Fruit fly (Drosophila melanogaster) whole organism, embryonic: ENCODE measurements around the gene CG12814.
A peak's percentile ranks its signal among the peaks of the same experiment; 100 is the strongest.

Source experiments
- Abd-B ChIP-seq: fragments of 200-800 bp; sonication (Bioruptor generic); optimal IDR thresholded peaks from 2 replicates; lab custom pipeline; 2018; ENCODE audit warnings: missing biosample characterization, mild to moderate bottlenecking, missing genetic modification characterization, moderate library complexity
- Bgb ChIP-seq: fragments of 200-800 bp; sonication (Bioruptor generic); IDR thresholded peaks from 2 replicates; pipeline ENCODE4 v1.3.6; 2022; ENCODE audit warnings: missing biosample characterization, missing genetic modification characterization; ENCODE audit not compliant: partially characterized antibody
- CG10431 ChIP-seq: fragments of 200-800 bp; sonication (Bioruptor generic); optimal IDR thresholded peaks from 3 replicates; lab custom pipeline; 2018; ENCODE audit warnings: missing biosample characterization, mild to moderate bottlenecking, missing genetic modification characterization
- CG11247 ChIP-seq: fragments of 200-800 bp; sonication (Bioruptor generic); IDR thresholded peaks from 2 replicates; pipeline ENCODE4 v1.3.6; 2022; ENCODE audit warnings: missing biosample characterization, missing genetic modification characterization
- CG11560 ChIP-seq: fragments of 200-800 bp; sonication (Bioruptor generic); IDR thresholded peaks from 3 replicates; pipeline ENCODE4 v1.3.6; 2022; ENCODE audit warnings: missing biosample characterization, missing genetic modification characterization
- CG11696 ChIP-seq: fragments of 200-800 bp; sonication (Bioruptor generic); IDR thresholded peaks from 2 replicates; pipeline ENCODE4 v1.3.6; 2022; ENCODE audit warnings: missing biosample characterization, missing genetic modification characterization
- CG12391 ChIP-seq: fragments of 200-800 bp; sonication (Bioruptor generic); optimal IDR thresholded peaks from 3 replicates; lab custom pipeline; 2018; ENCODE audit warnings: missing biosample characterization, mild to moderate bottlenecking, missing genetic modification characterization, moderate library complexity
- CG15073 ChIP-seq: fragments of 200-800 bp; sonication (Bioruptor generic); optimal IDR thresholded peaks from 2 replicates; lab custom pipeline; 2016; ENCODE audit warnings: missing biosample characterization, missing genetic modification characterization
- CG1529 ChIP-seq: fragments of 200-800 bp; sonication (Bioruptor generic); optimal IDR thresholded peaks from 3 replicates; lab custom pipeline; 2018; ENCODE audit warnings: missing biosample characterization, missing genetic modification characterization
- CG1602 ChIP-seq: fragments of 200-800 bp; sonication (Bioruptor generic); optimal IDR thresholded peaks from 3 replicates; lab custom pipeline; 2016; ENCODE audit warnings: missing biosample characterization, missing genetic modification characterization
- CG17802 ChIP-seq: fragments of 200-800 bp; sonication (Bioruptor generic); optimal IDR thresholded peaks from 2 replicates; lab custom pipeline; 2018; ENCODE audit warnings: missing biosample characterization, mild to moderate bottlenecking, missing genetic modification characterization, moderate library complexity
- CG18476 ChIP-seq: fragments of 200-800 bp; sonication (Bioruptor generic); optimal IDR thresholded peaks from 2 replicates; lab custom pipeline; 2016; ENCODE audit warnings: missing biosample characterization, mild to moderate bottlenecking, missing genetic modification characterization
- CG2116 ChIP-seq: fragments of 200-800 bp; sonication (Bioruptor generic); optimal IDR thresholded peaks from 3 replicates; lab custom pipeline; 2018; ENCODE audit warnings: missing biosample characterization, mild to moderate bottlenecking, missing genetic modification characterization
- CG2120 ChIP-seq: fragments of 200-800 bp; sonication (Bioruptor generic); optimal IDR thresholded peaks from 3 replicates; lab custom pipeline; 2016; ENCODE audit warnings: missing biosample characterization, missing genetic modification characterization
- CG31365 ChIP-seq: fragments of 200-800 bp; sonication (Bioruptor generic); optimal IDR thresholded peaks from 2 replicates; lab custom pipeline; 2018; ENCODE audit warnings: missing biosample characterization, mild to moderate bottlenecking, missing genetic modification characterization
- CG4820 ChIP-seq: fragments of 200-800 bp; sonication (Bioruptor generic); optimal IDR thresholded peaks from 3 replicates; lab custom pipeline; 2016; ENCODE audit warnings: missing biosample characterization, missing genetic modification characterization
- CG5245 ChIP-seq: fragments of 200-800 bp; sonication (Bioruptor generic); optimal IDR thresholded peaks from 3 replicates; lab custom pipeline; 2016; ENCODE audit warnings: missing biosample characterization, missing genetic modification characterization
- CG6254 ChIP-seq: fragments of 200-800 bp; sonication (Bioruptor generic); optimal IDR thresholded peaks from 3 replicates; lab custom pipeline; 2017; ENCODE audit warnings: mild to moderate bottlenecking, missing biosample characterization, missing genetic modification reagents, missing genetic modification characterization
- CG6689 ChIP-seq: fragments of 200-800 bp; sonication (Bioruptor generic); IDR thresholded peaks from 2 replicates; pipeline ENCODE4 v1.3.6; 2022; ENCODE audit warnings: missing biosample characterization, missing genetic modification characterization
- CG6765 ChIP-seq: fragments of 200-800 bp; sonication (Bioruptor generic); optimal IDR thresholded peaks from 3 replicates; lab custom pipeline; 2017; ENCODE audit warnings: missing biosample characterization, mild to moderate bottlenecking, missing genetic modification characterization
- CG7987 ChIP-seq: fragments of 200-800 bp; sonication (Bioruptor generic); optimal IDR thresholded peaks from 2 replicates; lab custom pipeline; 2018; ENCODE audit warnings: missing biosample characterization, mild to moderate bottlenecking, missing genetic modification characterization, moderate library complexity
- CG8924 ChIP-seq: fragments of 200-800 bp; optimal IDR thresholded peaks from 3 replicates; lab custom pipeline; 2019; ENCODE audit warnings: missing biosample characterization, mild to moderate bottlenecking, missing genetic modification characterization, moderate library complexity
- CHES-1-like ChIP-seq: fragments of 200-800 bp; sonication (Bioruptor generic); optimal IDR thresholded peaks from 2 replicates; lab custom pipeline; 2016; ENCODE audit warnings: missing biosample characterization, missing genetic modification characterization
- CTCF ChIP-seq: fragments of 200-800 bp; sonication (Bioruptor generic); optimal IDR thresholded peaks from 2 replicates; lab custom pipeline; 2017; ENCODE audit warnings: missing biosample characterization, mild to moderate bottlenecking, missing genetic modification characterization, moderate library complexity
- Camta ChIP-seq: fragments of 200-800 bp; sonication (Bioruptor generic); optimal IDR thresholded peaks from 2 replicates; lab custom pipeline; 2016; ENCODE audit warnings: missing biosample characterization, missing genetic modification characterization
- Deaf1 ChIP-seq: fragments of 200-800 bp; optimal IDR thresholded peaks from 3 replicates; lab custom pipeline; 2019; ENCODE audit warnings: missing biosample characterization, mild to moderate bottlenecking, missing genetic modification characterization, moderate library complexity
- Dll ChIP-seq: fragments of 200-800 bp; sonication (Bioruptor generic); IDR thresholded peaks from 4 replicates; pipeline ENCODE4 v1.3.6; 2022; ENCODE audit warnings: missing biosample characterization, missing genetic modification characterization; ENCODE audit not compliant: partially characterized antibody
- ERR ChIP-seq: fragments of 200-800 bp; sonication (Bioruptor generic); optimal IDR thresholded peaks from 2 replicates; lab custom pipeline; 2016; ENCODE audit warnings: missing biosample characterization, missing genetic modification characterization
- HLH54F ChIP-seq: fragments of 200-800 bp; sonication (Bioruptor generic); optimal IDR thresholded peaks from 3 replicates; lab custom pipeline; 2016; ENCODE audit warnings: missing biosample characterization, missing genetic modification characterization
- Hmx ChIP-seq: fragments of 200-800 bp; sonication (Bioruptor generic); optimal IDR thresholded peaks from 2 replicates; lab custom pipeline; 2016; ENCODE audit warnings: missing biosample characterization, missing genetic modification characterization
- Opbp ChIP-seq: fragments of 200-800 bp; sonication (Bioruptor generic); IDR thresholded peaks from 3 replicates; pipeline ENCODE4 v1.3.6; 2022; ENCODE audit warnings: missing biosample characterization, missing genetic modification characterization; ENCODE audit not compliant: partially characterized antibody
- Rfx ChIP-seq: fragments of 200-800 bp; sonication (Bioruptor generic); IDR thresholded peaks from 2 replicates; pipeline ENCODE4 v1.3.6; 2022; ENCODE audit warnings: missing biosample characterization, missing genetic modification characterization
- Rx ChIP-seq: fragments of 200-800 bp; sonication (Bioruptor generic); IDR thresholded peaks from 2 replicates; pipeline ENCODE4 v1.3.6; 2022; ENCODE audit warnings: missing biosample characterization, missing genetic modification characterization
- Taf1 ChIP-seq: fragments of 200-800 bp; sonication (Bioruptor generic); IDR thresholded peaks from 2 replicates; pipeline ENCODE4 v1.3.6; 2022; ENCODE audit warnings: missing biosample characterization, missing genetic modification characterization
- Vsx1 ChIP-seq: fragments of 200-800 bp; sonication (Bioruptor generic); optimal IDR thresholded peaks from 2 replicates; lab custom pipeline; 2017; ENCODE audit warnings: missing biosample characterization, mild to moderate bottlenecking, missing genetic modification characterization, missing genetic modification reagents
- YL-1 ChIP-seq: fragments of 200-800 bp; sonication (Bioruptor generic); optimal IDR thresholded peaks from 3 replicates; lab custom pipeline; 2017; ENCODE audit warnings: missing biosample characterization, mild to moderate bottlenecking, missing genetic modification characterization
- ab ChIP-seq: fragments of 200-800 bp; sonication (Bioruptor generic); optimal IDR thresholded peaks from 2 replicates; lab custom pipeline; 2016; ENCODE audit warnings: missing biosample characterization, missing genetic modification characterization
- ap ChIP-seq: fragments of 200-800 bp; sonication (Bioruptor generic); IDR thresholded peaks from 2 replicates; pipeline ENCODE4 v1.3.6; 2022; ENCODE audit warnings: missing biosample characterization, missing genetic modification characterization
- br ChIP-seq: fragments of >200 bp; optimal IDR thresholded peaks from 2 replicates; lab custom pipeline; 2017
- cg ChIP-seq: fragments of 200-800 bp; sonication (Bioruptor generic); optimal IDR thresholded peaks from 3 replicates; lab custom pipeline; 2019; ENCODE audit warnings: missing biosample characterization, mild to moderate bottlenecking, missing genetic modification characterization, moderate library complexity
- chinmo ChIP-seq: fragments of 200-800 bp; sonication (Bioruptor generic); IDR thresholded peaks from 4 replicates; pipeline ENCODE4 v1.3.6; 2022; ENCODE audit warnings: missing biosample characterization, missing genetic modification characterization; ENCODE audit not compliant: partially characterized antibody
- kay ChIP-seq: fragments of 200-800 bp; sonication (Bioruptor generic); optimal IDR thresholded peaks from 2 replicates; lab custom pipeline; 2016; ENCODE audit warnings: missing biosample characterization, missing genetic modification characterization
- nerfin-1 ChIP-seq: fragments of 200-800 bp; sonication (Bioruptor generic); optimal IDR thresholded peaks from 3 replicates; lab custom pipeline; 2019; ENCODE audit warnings: missing biosample characterization, mild to moderate bottlenecking, missing genetic modification characterization, moderate library complexity
- repo ChIP-seq: fragments of 200-800 bp; sonication (Bioruptor generic); optimal IDR thresholded peaks from 2 replicates; lab custom pipeline; 2016; ENCODE audit warnings: missing biosample characterization, missing genetic modification characterization
- rib ChIP-seq: fragments of 200-800 bp; sonication (Bioruptor generic); IDR thresholded peaks from 2 replicates; pipeline ENCODE4 v1.3.6; 2022; ENCODE audit warnings: missing biosample characterization, missing genetic modification characterization
- sim ChIP-seq: fragments of 200-800 bp; sonication (Bioruptor generic); IDR thresholded peaks from 2 replicates; pipeline ENCODE4 v1.3.6; 2022; ENCODE audit warnings: missing biosample characterization, missing genetic modification characterization
- slp2 ChIP-seq: fragments of 200-800 bp; sonication (Bioruptor generic); optimal IDR thresholded peaks from 2 replicates; lab custom pipeline; 2016; ENCODE audit warnings: missing biosample characterization, missing genetic modification characterization
- so ChIP-seq: fragments of 200-800 bp; sonication (Bioruptor generic); IDR thresholded peaks from 3 replicates; pipeline ENCODE4 v1.3.6; 2022; ENCODE audit warnings: missing biosample characterization, missing genetic modification characterization
- stc ChIP-seq: fragments of 200-800 bp; sonication (Bioruptor generic); IDR thresholded peaks from 2 replicates; pipeline ENCODE4 v1.3.6; 2022; ENCODE audit warnings: missing biosample characterization, missing genetic modification characterization
- sug ChIP-seq: fragments of 200-800 bp; optimal IDR thresholded peaks from 2 replicates; lab custom pipeline; 2019; ENCODE audit warnings: missing biosample characterization, mild to moderate bottlenecking, missing genetic modification characterization, moderate library complexity
- tgo ChIP-seq: fragments of 200-800 bp; sonication (Bioruptor generic); IDR thresholded peaks from 3 replicates; pipeline ENCODE4 v1.3.6; 2022; ENCODE audit warnings: missing biosample characterization, missing genetic modification characterization

Gene CG12814

DNA sequence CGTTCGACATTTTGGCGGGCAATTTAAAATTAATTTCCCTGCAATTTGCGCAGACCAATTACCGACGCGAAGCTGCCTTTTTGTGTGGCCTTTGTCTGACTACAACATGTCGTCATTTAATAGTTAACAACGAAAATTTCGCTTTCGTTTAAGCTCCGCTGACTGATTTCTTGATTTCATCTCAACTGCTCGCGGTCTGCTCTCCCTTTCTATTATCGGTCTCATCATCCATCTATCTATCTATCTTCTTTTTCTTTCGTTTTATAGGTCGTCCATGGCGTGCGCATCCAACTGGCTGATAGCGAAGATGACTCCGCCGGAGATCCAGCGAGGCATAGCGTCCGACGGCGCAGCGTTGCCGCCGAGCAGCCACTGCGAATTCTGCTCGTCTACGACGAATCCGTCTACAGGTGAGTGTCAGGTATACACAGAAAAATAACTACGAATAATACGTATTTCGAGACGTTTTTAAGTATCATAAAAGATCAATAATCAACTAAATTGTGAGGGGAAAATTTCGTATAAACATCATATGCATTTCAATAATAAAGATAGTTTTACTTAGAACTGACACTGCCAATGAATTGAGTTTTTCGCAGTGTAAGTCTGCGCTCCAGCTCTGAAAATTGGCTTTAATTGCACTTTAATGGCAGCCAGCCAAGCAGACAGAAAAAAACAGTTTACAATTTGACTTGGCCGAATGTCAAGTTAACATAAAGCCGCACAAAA lies 35.3 kb downstream of the CG12814 start (continued):
- TF ChIP-seq CG17802 (tag; lab: Kevin White, UChicago): no peak
- TF ChIP-seq ap (GFP tag; lab: Robert Waterston, UW): no peak
- no peak for TF ChIP-seq repo
- no peak for TF ChIP-seq CTCF (GFP tag; lab: Kevin White, UChicago)
- TF ChIP-seq Bgb (GFP tag; lab: Robert Waterston, UW): no peak
- TF ChIP-seq Taf1 (GFP tag; lab: Robert Waterston, UW): no peak
- TF ChIP-seq CG1529 (GFP tag; lab: Kevin White, UChicago): no peak
- TF ChIP-seq br (lab: Kevin White, UChicago): no peak
- TF ChIP-seq YL-1: no peak
- no peak for TF ChIP-seq CG2116 (GFP tag; lab: Kevin White, UChicago)
- TF ChIP-seq CG2120: no peak
- no peak for TF ChIP-seq Opbp (GFP tag; lab: Robert Waterston, UW)
- TF ChIP-seq Hmx (GFP tag; lab: Kevin White, UChicago): no peak
- no peak for TF ChIP-seq Vsx1 (GFP tag; lab: Kevin White, UChicago)
- no peak for TF ChIP-seq Rx
- TF ChIP-seq CG15073: no peak
- no peak for TF ChIP-seq sug
- TF ChIP-seq CG7987 (GFP tag; lab: Kevin White, UChicago): no peak
- no peak for TF ChIP-seq CG18476 (GFP tag; lab: Kevin White, UChicago)
- TF ChIP-seq CG6765 (GFP tag; lab: Kevin White, UChicago): no peak
- TF ChIP-seq CHES-1-like (GFP tag; lab: Kevin White, UChicago): no peak
- TF ChIP-seq tgo (GFP tag; lab: Robert Waterston, UW): peak; percentile 38; the same call in 2 of the 3 replicates
- no peak for TF ChIP-seq CG11696 (GFP tag; lab: Robert Waterston, UW)
- peak; percentile 24; the same call in 1 of the 2 replicates for TF ChIP-seq stc (GFP tag; lab: Robert Waterston, UW)
- TF ChIP-seq CG11247 (GFP tag; lab: Robert Waterston, UW): no peak
- 0 out of 3 replicates have a peak, but pooled peaks have one; percentile 12 for TF ChIP-seq so (GFP tag; lab: Robert Waterston, UW)
- TF ChIP-seq Abd-B (GFP tag; lab: Kevin White, UChicago): peak; percentile 18
- no peak for TF ChIP-seq CG1602 (GFP tag; lab: Kevin White, UChicago)
- no peak for TF ChIP-seq CG10431 (GFP tag; lab: Kevin White, UChicago)
- TF ChIP-seq Rfx (GFP tag; lab: Robert Waterston, UW): 0 out of 2 replicates have a peak, but pooled peaks have one; percentile 19
- TF ChIP-seq slp2 (GFP tag; lab: Kevin White, UChicago): no peak
- TF ChIP-seq CG12391 (tag; lab: Kevin White, UChicago): peak; percentile 41
- peak; percentile 54 for TF ChIP-seq CG6254 (GFP tag; lab: Kevin White, UChicago)
- no peak for TF ChIP-seq nerfin-1 (tag; lab: Kevin White, UChicago)
- no peak for TF ChIP-seq Deaf1 (tag; lab: Kevin White, UChicago)
- TF ChIP-seq CG11560: no peak
- TF ChIP-seq CG6689 (GFP tag; lab: Robert Waterston, UW): peak; percentile 48
- no peak for TF ChIP-seq Dll (GFP tag; lab: Robert Waterston, UW)
- 0 out of 4 replicates have a peak, but pooled peaks have one; percentile 8 for TF ChIP-seq chinmo (GFP tag; lab: Robert Waterston, UW)
- TF ChIP-seq Camta (GFP tag; lab: Kevin White, UChicago): peak; percentile 5
- TF ChIP-seq sim (GFP tag; lab: Robert Waterston, UW): no peak
- no peak for TF ChIP-seq CG4820
- no peak for TF ChIP-seq ERR (GFP tag; lab: Kevin White, UChicago)
- no peak for TF ChIP-seq kay (GFP tag; lab: Kevin White, UChicago)
- no peak for TF ChIP-seq CG8924 (tag; lab: Kevin White, UChicago)
- TF ChIP-seq cg: no peak
- TF ChIP-seq ab (GFP tag; lab: Kevin White, UChicago): no peak
- TF ChIP-seq rib: no peak
- peak; percentile 6 for TF ChIP-seq CG5245
- TF ChIP-seq HLH54F (GFP tag; lab: Kevin White, UChicago): no peak
- TF ChIP-seq CG31365 (tag; lab: Kevin White, UChicago): no peak
